ENCODE assay signal across 2 fruit fly cellular contexts in the genomic region with DNA sequence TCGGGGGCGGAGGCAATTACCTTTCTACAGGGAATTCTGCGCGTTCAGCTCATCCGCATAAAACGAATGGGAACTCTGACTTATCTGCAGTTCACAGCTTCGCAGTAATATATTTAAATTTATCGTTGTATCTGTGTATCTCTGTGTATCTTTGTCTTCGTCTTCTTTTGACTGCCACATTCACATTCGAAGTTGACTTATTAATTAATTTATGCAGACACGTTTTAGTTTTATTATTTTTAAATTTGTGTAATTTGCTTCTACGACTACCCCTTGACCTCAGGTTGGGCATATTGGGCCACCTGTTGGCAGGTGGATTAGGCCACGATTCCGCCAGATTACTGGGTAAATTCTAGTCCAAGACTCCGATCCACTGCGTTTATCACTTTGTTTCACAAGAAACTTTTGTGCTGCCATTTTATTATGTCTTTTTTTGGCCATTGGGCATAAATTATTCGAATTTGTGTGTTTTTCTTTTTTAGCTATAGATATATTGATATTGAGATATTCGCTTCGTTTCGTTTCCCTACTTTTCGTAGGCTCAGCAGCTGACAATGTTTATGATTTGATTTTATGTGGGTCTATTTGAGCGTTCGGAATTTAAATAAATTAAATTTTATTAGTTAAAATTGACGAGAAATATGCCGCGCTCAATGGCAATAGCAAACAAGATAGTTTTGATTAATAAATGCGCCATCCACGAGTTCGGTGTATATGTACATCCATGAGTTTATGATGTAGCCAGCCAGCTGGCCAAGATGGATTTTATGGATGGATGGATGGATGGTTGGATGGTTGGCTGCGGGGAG.
TF ChIP-seq lines count a peak whose summit lies in the region.

No protein-coding gene starts in this region.

- TF ChIP-seq CTCF in whole organism, embryonic (GFP tag; optimal IDR thresholded peaks at IDR 0.05; lab: Kevin White, UChicago), result no peak

TF ChIP-seq in whole organism, embryonic, 481 proteins besides CTCF, POLR2A, EP300 and RAD21 (continues in another document):
- 0 out of 2 replicates have a peak, but pooled peaks have one; percentile 25 for TF ChIP-seq Ada2b (GFP tag; IDR thresholded peaks at IDR 0.05; lab: Robert Waterston, UW)
- no peak for TF ChIP-seq pum (GFP tag; optimal IDR thresholded peaks at IDR 0.05; lab: Kevin White, UChicago)
- TF ChIP-seq bab2 (GFP tag; optimal IDR thresholded peaks at IDR 0.05; lab: Kevin White, UChicago), result peak; percentile 27
- TF ChIP-seq Hr78 (GFP tag; optimal IDR thresholded peaks at IDR 0.05; lab: Kevin White, UChicago), result peak in 1 of 2 experiments; percentile 12
- TF ChIP-seq crc (GFP tag; optimal IDR thresholded peaks at IDR 0.05; lab: Kevin White, UChicago), result no peak
- no peak for TF ChIP-seq CG32772 (GFP tag; IDR thresholded peaks at IDR 0.05; lab: Robert Waterston, UW)
- TF ChIP-seq shn (GFP tag; optimal IDR thresholded peaks at IDR 0.05; lab: Kevin White, UChicago), result no peak
- TF ChIP-seq stc (GFP tag; IDR thresholded peaks at IDR 0.05; lab: Robert Waterston, UW), result no peak
- TF ChIP-seq Mrtf (GFP tag; IDR thresholded peaks at IDR 0.05; lab: Robert Waterston, UW), result no peak
- TF ChIP-seq vvl (GFP tag; IDR thresholded peaks at IDR 0.05; lab: Robert Waterston, UW), result peak; percentile 72
- peak; percentile 16; the same call in 1 of the 4 replicates for TF ChIP-seq Gug (GFP tag; IDR thresholded peaks at IDR 0.05; lab: Robert Waterston, UW)
- TF ChIP-seq Atf6 (GFP tag; IDR thresholded peaks at IDR 0.05; lab: Robert Waterston, UW), result no peak
- TF ChIP-seq Blimp-1 (GFP tag; optimal IDR thresholded peaks at IDR 0.05; lab: Kevin White, UChicago), result no peak
- TF ChIP-seq ttk (GFP tag; IDR thresholded peaks at IDR 0.05; lab: Robert Waterston, UW), result no peak
- TF ChIP-seq onecut (GFP tag; IDR thresholded peaks at IDR 0.05; lab: Robert Waterston, UW), result no peak
- peak in 1 of 2 experiments; percentile 1 for TF ChIP-seq Pdp1 (GFP tag; optimal IDR thresholded peaks at IDR 0.05; lab: Kevin White, UChicago)
- TF ChIP-seq gem (tag; optimal IDR thresholded peaks at IDR 0.05; lab: Kevin White, UChicago), result peak; percentile 24
- no peak for TF ChIP-seq hkb (optimal IDR thresholded peaks at IDR 0.05; lab: Kevin White, UChicago)
- TF ChIP-seq hkb (GFP tag; IDR thresholded peaks at IDR 0.05; lab: Robert Waterston, UW), result 0 out of 2 replicates have a peak, but pooled peaks have one; percentile 36
- no peak for TF ChIP-seq nom (GFP tag; optimal IDR thresholded peaks at IDR 0.05; lab: Kevin White, UChicago)
- no peak for TF ChIP-seq Doc3 (GFP tag; IDR thresholded peaks at IDR 0.05; lab: Robert Waterston, UW; ENCODE audit: partially characterized antibody)
- TF ChIP-seq Hr3 (GFP tag; optimal IDR thresholded peaks at IDR 0.05; lab: Kevin White, UChicago), result peak; percentile 11
- no peak for TF ChIP-seq grau (tag; optimal IDR thresholded peaks at IDR 0.05; lab: Kevin White, UChicago)
- TF ChIP-seq abd-A (tag; optimal IDR thresholded peaks at IDR 0.05; lab: Kevin White, UChicago), result peak; percentile 94
- TF ChIP-seq CG43689 (GFP tag; IDR thresholded peaks at IDR 0.05; lab: Robert Waterston, UW), result 0 out of 2 replicates have a peak, but pooled peaks have one; percentile 9
- TF ChIP-seq CG30403 (GFP tag; optimal IDR thresholded peaks at IDR 0.05; lab: Kevin White, UChicago), result peak; percentile 20
- no peak for TF ChIP-seq gt (GFP tag; IDR thresholded peaks at IDR 0.05; lab: Robert Waterston, UW)
- TF ChIP-seq sens (GFP tag; lab: Kevin White, UChicago), result peak; percentile 52
- TF ChIP-seq CG4730 (GFP tag; IDR thresholded peaks at IDR 0.05; lab: Robert Waterston, UW), result no peak
- TF ChIP-seq Ravus (GFP tag; IDR thresholded peaks at IDR 0.05; lab: Robert Waterston, UW), result no peak
- no peak for TF ChIP-seq crp (GFP tag; optimal IDR thresholded peaks at IDR 0.05; lab: Kevin White, UChicago)
- TF ChIP-seq Atf3 (GFP tag; optimal IDR thresholded peaks at IDR 0.05; lab: Kevin White, UChicago), result no peak
- peak; percentile 85 for TF ChIP-seq CG8281 (tag; optimal IDR thresholded peaks at IDR 0.05; lab: Kevin White, UChicago)
- TF ChIP-seq CG32532 (GFP tag; IDR thresholded peaks at IDR 0.05; lab: Robert Waterston, UW), result 0 out of 2 replicates have a peak, but pooled peaks have one; percentile 29
- peak; percentile 48 for TF ChIP-seq CG2120 (GFP tag; optimal IDR thresholded peaks at IDR 0.05; lab: Kevin White, UChicago)
- no peak for TF ChIP-seq HLH54F (GFP tag; optimal IDR thresholded peaks at IDR 0.05; lab: Kevin White, UChicago)
- TF ChIP-seq Chrac-16 (GFP tag; optimal IDR thresholded peaks at IDR 0.05; lab: Kevin White, UChicago), result no peak
- no peak for TF ChIP-seq Tbp (GFP tag; optimal IDR thresholded peaks at IDR 0.05; lab: Kevin White, UChicago)
- TF ChIP-seq lbe (GFP tag; optimal IDR thresholded peaks at IDR 0.05; lab: Kevin White, UChicago), result no peak
- TF ChIP-seq CG6689 (GFP tag; IDR thresholded peaks at IDR 0.05; lab: Robert Waterston, UW), result 0 out of 2 replicates have a peak, but pooled peaks have one; percentile 9

TF ChIP-seq in whole organism, prepupa, 60 proteins besides CTCF, POLR2A, EP300 and RAD21:
- TF ChIP-seq Eip75B (GFP tag; optimal IDR thresholded peaks at IDR 0.05; lab: Kevin White, UChicago) (no peak), lz (GFP tag; optimal IDR thresholded peaks at IDR 0.05; lab: Kevin White, UChicago) (no peak), svp (GFP tag; lab: Kevin White, UChicago) (peak; percentile 42)

Comparison
In these comparisons a context has a peak if more than half of its experiments do, and no peak if none do; other contexts are left out.
1. Of the 7 proteins assayed by ChIP-seq in both whole organism, embryonic and whole organism, prepupa: peak only in whole organism, embryonic: Gug and Sox102F; only in whole organism, prepupa: none; in both: none; in neither: 5.